Worm (Caenorhabditis elegans): ENCODE data around the gene K11C4.1.

K11C4.1 gene

ce11 chrV:6896700-6897099, at the start of gene K11C4.1:
Gene K11C4.1, plus strand, starts transcription at chrV:6897000.
- TF ChIP-seq dox-1 (GFP tag; IDR thresholded peaks at IDR 0.05) (no peak), sptf-2 (GFP tag; optimal IDR thresholded peaks at IDR 0.05) (no peak), Y56A3A.18 (GFP tag; IDR thresholded peaks at IDR 0.05) (no peak), madf-6 (GFP tag; IDR thresholded peaks at IDR 0.05) (no peak), unc-62 (GFP tag; optimal IDR thresholded peaks at IDR 0.05) (no peak), aptf-2 (GFP tag; conservative IDR thresholded peaks at IDR 0.05) (no peak), lag-1 (GFP tag; IDR thresholded peaks at IDR 0.05) (no peak), Y95B8A.8 (GFP tag; IDR thresholded peaks at IDR 0.05) (no peak)

- TF ChIP-seq C17E4.6 (GFP tag; IDR thresholded peaks at IDR 0.05) = no peak
- TF ChIP-seq B0336.3 (GFP tag; IDR thresholded peaks at IDR 0.05) = no peak
- no peak for TF ChIP-seq snpc-1.1 (tag; optimal IDR thresholded peaks at IDR 0.05; ENCODE audit: insufficient read depth)
- no peak for TF ChIP-seq lin-26 (GFP tag; IDR thresholded peaks at IDR 0.05)
- no peak for TF ChIP-seq ztf-3 (GFP tag; optimal IDR thresholded peaks at IDR 0.05)
- TF ChIP-seq atf-7 (tag; optimal IDR thresholded peaks at IDR 0.05) = no peak
- TF ChIP-seq Y95B8A.8 (GFP tag; IDR thresholded peaks at IDR 0.05) = no peak
- TF ChIP-seq nhr-90 (tag; optimal IDR thresholded peaks at IDR 0.05) = no peak
- TF ChIP-seq F39B2.1 (GFP tag; IDR thresholded peaks at IDR 0.05) = no peak
- no peak for TF ChIP-seq sptf-2 (GFP tag; optimal IDR thresholded peaks at IDR 0.05)
- no peak for TF ChIP-seq dpff-1 (tag; optimal IDR thresholded peaks at IDR 0.05)
- no peak for TF ChIP-seq hsf-1 (GFP tag; IDR thresholded peaks at IDR 0.05)
- no peak for TF ChIP-seq zfh-2 (GFP tag; conservative IDR thresholded peaks at IDR 0.05)
- TF ChIP-seq mxl-1 (tag; optimal IDR thresholded peaks at IDR 0.05) = no peak
These were observed 42.1 kb upstream of the K11C4.1 start, which contains the start of gene gpa-10 for ce11 chrV:6854711-6855110. Gene gpa-10, minus strand, starts transcription at chrV:6854811.

- TF ChIP-seq ztf-18 (tag; optimal IDR thresholded peaks at IDR 0.05) (no peak), ztf-6 (GFP tag; IDR thresholded peaks at IDR 0.05) (no peak), C06A6.2 (GFP tag; conservative IDR thresholded peaks at IDR 0.05) (no peak), efl-1 (GFP tag; optimal IDR thresholded peaks at IDR 0.05) (no peak), pbrm-1 (GFP tag; IDR thresholded peaks at IDR 0.05) (no peak), zim-3 (tag; optimal IDR thresholded peaks at IDR 0.05) (no peak), B0261.1 (tag; optimal IDR thresholded peaks at IDR 0.05) (no peak), ztf-22 (GFP tag; optimal IDR thresholded peaks at IDR 0.05) (no peak), F52B5.7 (tag; optimal IDR thresholded peaks at IDR 0.05) (no peak), T26A5.8 (tag; optimal IDR thresholded peaks at IDR 0.05) (no peak), lsl-1 (GFP tag; optimal IDR thresholded peaks at IDR 0.05) (no peak), ceh-27 (GFP tag; optimal IDR thresholded peaks at IDR 0.05) (no peak), F39B2.1 (GFP tag; IDR thresholded peaks at IDR 0.05) (no peak), nhr-120 (GFP tag; IDR thresholded peaks at IDR 0.05) (no peak), chd-7 (tag; optimal IDR thresholded peaks at IDR 0.05) (no peak), K11D2.4 (GFP tag; IDR thresholded peaks at IDR 0.05) (no peak), sdz-38 (tag; optimal IDR thresholded peaks at IDR 0.05) (no peak), lin-35 (GFP tag; optimal IDR thresholded peaks at IDR 0.05) (no peak), ceh-100 (GFP tag; IDR thresholded peaks at IDR 0.05) (no peak), attf-3 (GFP tag; conservative IDR thresholded peaks at IDR 0.05) (no peak)
These were observed 26.8 kb upstream of the K11C4.1 start, which contains the start of gene frpr-18 for ce11 chrV:6870004-6870403. Gene frpr-18, plus strand, starts transcription at chrV:6870304.
